Fruit fly (Drosophila melanogaster) Kc167 (cell line): Measurements from ENCODE around the gene CG12439.

Experiments used
- Myc ChIP-seq: fragments of >200 bp; optimal IDR thresholded peaks from 2 replicates; lab custom pipeline; 2017; ENCODE audit warnings: missing external identifiers
- Sin3A ChIP-seq: fragments of >200 bp; optimal IDR thresholded peaks from 2 replicates; lab custom pipeline; 2018; ENCODE audit warnings: missing external identifiers
- h ChIP-seq: fragments of >200 bp; optimal IDR thresholded peaks from 3 replicates; lab custom pipeline; 2018; ENCODE audit warnings: missing external identifiers
- insv ChIP-seq: fragments of >200 bp; optimal IDR thresholded peaks from 3 replicates; lab custom pipeline; 2018; ENCODE audit warnings: missing external identifiers
- psq ChIP-seq: fragments of >200 bp; optimal IDR thresholded peaks from 2 replicates; lab custom pipeline; 2017; ENCODE audit warnings: missing external identifiers
- ttk ChIP-seq: sonication (Bioruptor generic); optimal IDR thresholded peaks from 2 replicates; lab custom pipeline; 2017; ENCODE audit warnings: missing external identifiers

CG12439 gene

DNA sequence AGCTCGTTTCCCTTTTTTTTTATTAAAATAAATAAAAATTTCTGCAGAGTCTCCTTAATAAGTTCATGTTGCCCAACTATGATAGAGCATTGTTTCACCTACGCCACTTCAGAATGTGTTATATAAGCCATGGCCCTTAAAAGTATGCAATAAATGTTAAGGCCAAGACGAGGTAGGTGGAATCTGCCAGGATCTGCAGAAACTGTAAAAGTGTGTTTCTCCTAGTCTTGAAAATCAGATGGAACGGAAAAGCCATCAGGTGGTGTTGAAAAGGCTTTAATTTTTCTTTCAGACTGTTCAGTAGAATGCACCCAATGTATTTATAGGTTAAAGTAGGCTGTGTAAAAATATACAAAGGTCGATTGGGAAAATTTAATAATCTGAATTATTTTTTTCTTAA lies at the start of gene CG12439:
TSS of gene CG12439 (plus strand) at position 301 of the 400 bp plus-strand sequence.
- TF ChIP-seq psq (lab: Kevin White, UChicago) (no peak), Sin3A (no peak), h (no peak), Myc (lab: Kevin White, UChicago) (no peak), ttk (lab: Kevin White, UChicago) (no peak), insv (lab: Kevin White, UChicago) (no peak)

DNA sequence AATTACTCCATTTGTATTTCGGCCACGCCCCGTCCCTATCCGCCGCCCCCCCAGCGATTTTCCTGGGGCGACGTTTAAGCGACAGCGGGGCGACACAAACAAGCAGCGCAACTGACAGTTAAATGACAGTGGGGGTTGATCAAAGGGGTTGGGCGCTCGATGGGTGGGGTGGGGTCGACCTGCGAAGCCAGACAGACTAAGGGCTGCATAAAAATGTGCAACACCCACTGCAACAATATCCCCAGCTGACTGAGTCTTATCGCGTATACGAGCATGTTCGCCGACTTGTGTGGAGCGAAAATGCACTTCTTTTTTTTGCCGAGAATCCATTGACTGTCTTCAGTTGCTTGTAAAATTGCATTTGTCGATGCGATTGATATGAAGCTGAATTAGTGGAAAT lies 45.2 kb upstream of the CG12439 start, which contains the start of gene CG9582:
TSS of gene CG9582 (minus strand) at position 101 of the 400 bp plus-strand sequence.
- TF ChIP-seq Myc (lab: Kevin White, UChicago), result no peak
- no peak for TF ChIP-seq h
- TF ChIP-seq Sin3A, result no peak
- TF ChIP-seq psq (lab: Kevin White, UChicago), result no peak
- TF ChIP-seq insv (lab: Kevin White, UChicago), result no peak
- TF ChIP-seq ttk (lab: Kevin White, UChicago), result no peak

DNA sequence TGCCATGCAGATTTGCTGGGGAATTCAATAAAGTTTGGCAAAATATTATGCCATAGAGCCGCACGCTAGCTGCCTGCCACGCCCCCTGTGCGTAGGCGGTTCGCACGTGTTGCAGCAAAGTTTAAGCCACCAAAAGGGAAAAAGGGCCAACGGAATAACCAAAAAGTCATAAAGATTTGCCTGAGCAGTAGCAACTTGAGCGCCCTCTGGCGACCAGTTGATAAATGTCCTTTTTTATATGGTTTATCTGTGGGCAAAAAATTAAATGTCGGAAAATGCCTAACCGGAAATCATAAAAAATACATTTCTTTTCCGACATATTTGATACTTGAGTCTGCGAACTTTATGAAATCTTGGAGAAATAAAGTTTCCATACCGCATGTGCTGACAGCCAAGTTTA lies 9.8 kb upstream of the CG12439 start:
- TF ChIP-seq psq (lab: Kevin White, UChicago) (no peak), Sin3A (no peak), insv (lab: Kevin White, UChicago) (no peak), ttk (lab: Kevin White, UChicago) (no peak), Myc (lab: Kevin White, UChicago) (no peak), h (no peak)

DNA sequence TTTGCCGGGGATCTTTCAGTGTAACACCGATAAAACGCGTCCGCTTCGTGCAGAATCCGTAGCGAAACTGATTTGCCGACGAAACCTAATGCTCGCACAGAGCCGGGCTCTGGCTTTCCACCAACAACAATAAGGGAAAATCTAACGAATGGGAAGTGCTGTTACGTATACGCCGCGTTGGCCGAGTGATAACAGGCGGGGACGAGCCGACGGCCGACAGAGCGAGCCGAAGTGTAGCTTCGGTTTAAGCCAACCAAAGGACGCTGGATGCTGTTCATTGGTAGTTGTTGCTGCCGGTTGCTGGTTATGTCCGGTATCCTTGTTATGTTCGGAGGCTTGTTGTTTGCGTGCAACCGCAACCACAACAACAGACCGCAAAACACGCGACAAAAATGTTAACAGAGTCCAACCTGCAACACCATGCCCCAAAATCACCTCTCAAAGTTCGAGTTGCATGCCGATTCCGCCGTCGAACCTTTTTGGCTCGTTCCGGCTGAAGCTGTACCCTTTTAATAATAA lies 5.8 kb upstream of the CG12439 start, which contains the start of gene DIP-zeta:
TSS of gene DIP-zeta (minus strand) at position 71 of the 519 bp plus-strand sequence.
- TF ChIP-seq psq (lab: Kevin White, UChicago) (no peak), h (no peak), Myc (lab: Kevin White, UChicago) (no peak), insv (lab: Kevin White, UChicago) (no peak), ttk (lab: Kevin White, UChicago) (no peak), Sin3A (no peak)

DNA sequence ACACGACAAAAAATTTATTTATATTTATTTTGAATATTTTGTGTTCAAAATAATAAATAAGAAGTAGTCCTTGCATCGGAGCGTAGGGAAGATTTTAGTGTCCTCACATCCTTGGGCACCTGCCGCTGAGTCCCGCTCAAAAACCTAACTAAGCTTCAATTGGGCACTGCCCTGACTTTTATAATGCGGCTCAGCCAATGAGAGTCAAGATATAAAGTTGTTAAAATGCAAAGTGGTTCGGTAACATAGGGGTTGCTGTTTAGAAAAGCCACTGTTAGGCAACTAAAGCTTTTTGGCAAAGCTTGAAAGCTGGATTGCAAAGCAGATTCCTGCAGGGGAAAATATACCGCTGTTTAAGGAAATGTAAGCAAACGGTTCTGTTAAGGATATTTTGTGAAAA lies 5.8 kb downstream of the CG12439 start:
- TF ChIP-seq Sin3A, result no peak
- TF ChIP-seq h, result no peak
- TF ChIP-seq psq (lab: Kevin White, UChicago), result no peak
- TF ChIP-seq insv (lab: Kevin White, UChicago), result no peak

DNA sequence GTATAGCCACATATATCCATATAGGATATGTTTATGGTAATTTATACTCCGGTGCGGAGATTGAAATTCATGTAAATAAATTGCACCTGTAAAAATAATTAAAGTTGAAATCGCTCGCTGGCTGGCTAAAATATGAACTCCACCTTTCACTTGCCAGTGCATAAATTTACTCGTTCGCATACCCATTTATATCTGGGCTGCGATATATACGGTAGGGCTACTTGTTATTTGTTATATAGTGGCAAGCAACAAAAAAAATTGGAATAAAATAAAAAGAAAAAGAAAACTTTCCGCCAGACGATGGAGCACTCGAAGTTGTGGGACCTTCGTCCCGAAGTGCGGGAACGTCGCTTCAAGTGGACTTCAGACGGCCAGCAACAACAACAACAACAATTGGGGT lies 6.9 kb downstream of the CG12439 start, which contains the start of gene Toll-4:
TSS of gene Toll-4 (plus strand) at position 301 of the 400 bp plus-strand sequence.
- no peak for TF ChIP-seq h
- TF ChIP-seq psq (lab: Kevin White, UChicago), result no peak
- no peak for TF ChIP-seq ttk (lab: Kevin White, UChicago)
- TF ChIP-seq Myc (lab: Kevin White, UChicago), result no peak
- TF ChIP-seq Sin3A, result no peak
- no peak for TF ChIP-seq insv (lab: Kevin White, UChicago)

DNA sequence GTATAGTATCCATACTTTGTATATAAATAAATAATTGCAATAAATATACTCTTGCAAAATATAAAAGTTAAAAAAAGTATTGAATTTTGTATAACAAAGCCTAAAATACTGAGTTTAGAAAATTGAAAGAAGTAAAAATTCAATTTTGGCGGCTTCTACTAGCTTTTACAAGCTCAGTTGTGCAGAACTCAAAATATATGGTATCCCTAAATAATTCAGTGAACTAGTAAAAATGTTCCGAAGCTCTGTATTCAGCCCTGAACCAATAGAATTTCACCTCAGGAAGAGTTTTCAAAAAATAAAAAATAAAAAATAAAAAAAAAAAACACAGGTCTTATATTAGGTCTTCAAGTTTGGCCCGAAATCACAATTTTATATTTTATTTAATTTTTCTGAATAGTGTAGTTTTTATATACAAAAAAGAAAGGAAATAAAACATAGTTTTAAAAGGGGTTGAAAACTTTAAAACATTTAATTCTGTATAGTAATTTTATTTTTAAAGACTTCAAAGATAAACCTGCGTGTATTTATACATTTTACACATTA lies 12.7 kb downstream of the CG12439 start:
- TF ChIP-seq ttk (lab: Kevin White, UChicago) (no peak), psq (lab: Kevin White, UChicago) (no peak), h (no peak)

DNA sequence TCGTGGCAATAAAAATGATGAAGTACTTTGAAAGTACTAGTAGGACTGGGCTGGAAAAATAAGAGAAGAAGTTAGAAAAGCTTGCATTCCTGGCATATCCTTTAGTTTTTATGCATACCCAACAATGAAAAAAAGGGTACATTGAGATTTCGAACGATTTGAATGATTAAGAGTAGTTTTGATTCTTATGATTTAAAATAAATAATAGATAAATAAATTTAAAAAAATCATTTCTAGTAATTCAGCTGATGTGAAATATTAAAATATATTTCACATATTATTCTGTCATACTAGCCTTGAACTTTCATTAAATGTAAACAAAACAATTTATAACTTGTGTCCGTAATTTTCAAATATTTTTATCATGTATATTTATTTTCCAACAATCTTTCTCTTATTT lies 20.3 kb downstream of the CG12439 start, which contains the start of gene CG31609:
TSS of gene CG31609 (plus strand) at position 301 of the 400 bp plus-strand sequence.
- TF ChIP-seq h, result no peak
- TF ChIP-seq insv (lab: Kevin White, UChicago), result no peak
- no peak for TF ChIP-seq Sin3A
- no peak for TF ChIP-seq ttk (lab: Kevin White, UChicago)
- TF ChIP-seq psq (lab: Kevin White, UChicago), result no peak
- no peak for TF ChIP-seq Myc (lab: Kevin White, UChicago)

DNA sequence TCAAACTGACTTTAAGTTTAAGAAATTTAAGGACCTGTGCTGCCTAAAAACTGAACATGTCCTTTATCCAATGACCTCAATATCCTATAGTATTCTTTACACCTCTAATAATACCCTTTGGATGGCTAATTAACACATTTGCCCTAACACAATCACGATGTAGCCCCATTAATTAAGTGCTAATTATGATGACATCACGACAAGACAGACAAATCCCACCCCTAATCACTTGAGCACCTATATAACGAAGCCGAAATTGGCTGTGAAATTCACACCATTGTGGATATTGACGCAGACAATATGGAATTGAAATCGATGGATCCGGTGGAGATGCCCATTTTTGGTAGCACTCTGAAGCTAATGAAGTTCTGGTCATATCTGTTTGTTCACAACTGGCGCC lies 34.6 kb downstream of the CG12439 start, which contains the start of gene Or30a:
TSS of gene Or30a (plus strand) at position 301 of the 400 bp plus-strand sequence.
- TF ChIP-seq Myc (lab: Kevin White, UChicago) (no peak), insv (lab: Kevin White, UChicago) (no peak), psq (lab: Kevin White, UChicago) (no peak), ttk (lab: Kevin White, UChicago) (no peak), Sin3A (no peak)

DNA sequence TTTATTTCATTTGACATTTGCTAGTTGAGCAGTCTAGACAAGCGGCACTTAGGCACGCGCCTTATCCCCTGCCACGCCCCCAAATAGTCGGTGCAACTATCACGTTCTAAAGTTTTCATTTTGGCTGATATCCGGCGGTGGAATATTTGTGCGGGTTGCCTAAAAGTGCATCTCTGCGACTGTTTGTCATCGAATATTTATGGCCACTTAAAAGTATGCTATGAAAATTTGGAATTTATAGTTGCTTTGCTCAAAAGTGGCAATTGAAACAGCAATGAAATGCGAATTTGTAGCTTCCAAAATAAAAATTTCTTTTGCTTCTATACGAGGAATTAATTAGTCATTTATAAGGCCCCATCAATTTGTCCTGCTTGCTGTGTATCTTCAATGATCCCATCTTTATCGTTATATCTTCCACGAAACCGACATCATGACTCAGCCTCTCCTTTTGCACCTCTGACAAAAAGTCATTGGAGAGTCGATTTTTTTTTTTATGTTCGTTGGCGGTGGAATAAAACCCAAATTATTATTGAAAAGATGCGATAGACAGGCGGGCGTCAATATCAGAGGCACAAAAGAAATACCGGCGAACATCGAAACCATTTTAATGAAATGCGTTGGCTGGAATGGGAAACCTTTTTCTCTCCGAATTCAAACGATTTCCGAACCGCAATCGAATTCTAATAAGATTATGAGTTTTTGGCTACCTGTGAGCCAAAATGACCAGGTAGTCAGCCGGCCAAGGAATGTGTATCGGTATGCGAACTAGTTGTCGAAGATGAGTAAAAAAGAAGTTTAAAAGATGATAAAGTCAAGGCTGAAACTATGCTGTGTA lies 43.8 kb downstream of the CG12439 start:
- TF ChIP-seq Sin3A (no peak), insv (lab: Kevin White, UChicago) (no peak), psq (lab: Kevin White, UChicago) (no peak), Myc (lab: Kevin White, UChicago) (no peak), ttk (lab: Kevin White, UChicago) (no peak), h (no peak)

DNA sequence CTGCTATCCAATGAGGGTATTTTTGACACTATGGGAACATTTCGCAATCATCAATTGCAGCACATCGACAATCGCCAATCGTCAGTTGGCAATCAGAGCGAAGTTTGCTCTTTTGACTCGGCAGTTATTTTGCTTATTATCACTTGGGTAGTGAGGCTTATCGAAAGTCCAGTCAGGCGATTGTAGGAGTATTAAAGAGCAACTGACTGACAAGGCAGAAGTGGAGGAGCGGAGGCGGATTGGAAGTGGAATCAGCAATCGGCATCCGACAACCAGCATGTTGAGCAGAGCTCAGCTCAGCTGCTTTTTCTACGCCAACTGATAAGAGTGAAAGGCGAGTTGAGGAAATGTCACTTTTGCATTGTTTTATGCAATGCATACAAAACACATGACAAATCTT lies 45.5 kb downstream of the CG12439 start:
- TF ChIP-seq Sin3A, result no peak
- TF ChIP-seq insv (lab: Kevin White, UChicago), result no peak
- no peak for TF ChIP-seq h
- TF ChIP-seq ttk (lab: Kevin White, UChicago), result no peak
- TF ChIP-seq psq (lab: Kevin White, UChicago), result no peak
- no peak for TF ChIP-seq Myc (lab: Kevin White, UChicago)

DNA sequence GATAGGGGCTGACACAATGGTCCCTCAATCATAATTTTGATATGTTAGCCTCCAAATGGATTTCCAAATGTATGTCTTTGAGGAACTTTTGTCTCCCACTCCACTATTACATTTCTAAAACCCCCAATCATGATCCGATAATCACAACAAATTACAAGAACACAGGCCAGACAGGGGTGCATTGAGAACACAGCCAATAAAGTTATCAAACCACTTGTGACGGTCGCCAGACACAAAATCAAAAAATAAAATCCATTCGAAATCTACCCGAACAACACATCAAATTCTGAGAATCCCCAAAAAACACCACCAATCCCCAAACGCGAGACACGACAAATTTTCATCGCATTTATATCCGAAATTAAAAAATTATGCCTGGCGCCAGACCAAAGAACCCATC lies 46.8 kb downstream of the CG12439 start:
- TF ChIP-seq h (no peak), psq (lab: Kevin White, UChicago) (no peak), Sin3A (no peak), ttk (lab: Kevin White, UChicago) (no peak), insv (lab: Kevin White, UChicago) (no peak), Myc (lab: Kevin White, UChicago) (no peak)
